Worm (Caenorhabditis elegans) whole organism, young adult: ENCODE data around the gene ubq-2.

Experiments used
- F55B11.4 ChIP-seq: sonication (generic microtip); optimal IDR thresholded peaks from 2 replicates; lab custom pipeline; 2016; ENCODE audit warnings: missing compliant biosample characterization, missing genetic modification characterization, borderline replicate concordance; ENCODE audit not compliant: insufficient read depth
- efl-1 ChIP-seq: fragments of 150-350 bp; optimal IDR thresholded peaks from 2 replicates; lab custom pipeline; 2014; ENCODE audit warnings: missing biosample characterization, missing genetic modification reagents, missing genetic modification characterization

ce11 chrIII:12952615-12953014, 25.7 kb downstream of the ubq-2 start:
- no peak for TF ChIP-seq efl-1 (GFP tag; lab: Kevin White, UChicago)
- no peak for TF ChIP-seq F55B11.4 (tag; lab: Kevin White, UChicago)
